Worm (Caenorhabditis elegans): ENCODE results near the gene vhl-1.

DNA sequence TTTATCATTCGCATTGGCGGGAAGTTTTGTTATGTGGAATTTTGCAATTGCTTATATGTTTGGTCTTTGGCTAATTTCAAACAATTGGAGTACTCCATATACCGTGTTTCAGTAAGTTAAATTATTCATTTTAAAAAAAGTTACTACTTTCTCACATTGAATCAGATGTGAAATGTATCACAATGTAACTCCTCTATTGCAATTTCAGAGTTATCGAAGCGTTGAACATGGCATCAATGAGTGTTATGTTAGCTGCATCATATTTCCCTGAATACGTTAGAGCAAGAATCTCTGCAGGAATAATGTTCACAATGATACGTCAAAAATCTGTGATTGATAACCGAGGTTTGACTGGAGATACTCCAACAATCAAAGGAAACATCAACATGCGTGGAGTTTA is 48.7 kb downstream of the vhl-1 start:
- TF ChIP-seq nhr-25 (tag; optimal IDR thresholded peaks at IDR 0.05; ENCODE audit: borderline replicate concordance, insufficient read depth) = no peak
- no peak for TF ChIP-seq ztf-7 (tag; optimal IDR thresholded peaks at IDR 0.05)
- no peak for TF ChIP-seq ces-1 (GFP tag; optimal IDR thresholded peaks at IDR 0.05)
- TF ChIP-seq egl-27 (tag; optimal IDR thresholded peaks at IDR 0.05) = no peak
- TF ChIP-seq aha-1 (tag) = no peak
- no peak for TF ChIP-seq zag-1 (tag; optimal IDR thresholded peaks at IDR 0.05)
- TF ChIP-seq mxl-3 (GFP tag; optimal IDR thresholded peaks at IDR 0.05) = no peak
- no peak for TF ChIP-seq ama-1 (optimal IDR thresholded peaks at IDR 0.05)
- no peak for TF ChIP-seq dmd-6 (GFP tag; IDR thresholded peaks at IDR 0.05)
- TF ChIP-seq nhr-237 (tag; optimal IDR thresholded peaks at IDR 0.05) = no peak
- no peak for TF ChIP-seq mes-2 (tag; optimal IDR thresholded peaks at IDR 0.05; ENCODE audit: poor library complexity, severe bottlenecking)

Data from whole organism, L4 larva.